Fruit fly (Drosophila melanogaster) whole organism, prepupa: Measurements from ENCODE around the gene CG8206.

Source experiments
- Blimp-1 ChIP-seq: fragments of 200-800 bp; sonication (Bioruptor generic); optimal IDR thresholded peaks from 3 replicates; lab custom pipeline; 2017; ENCODE audit warnings: missing biosample characterization, missing genetic modification characterization, mild to moderate bottlenecking, moderate library complexity, missing genetic modification reagents
- CG10631 ChIP-seq: fragments of 200-800 bp; sonication (Bioruptor generic); optimal IDR thresholded peaks from 2 replicates; lab custom pipeline; 2016; ENCODE audit warnings: missing biosample characterization, missing genetic modification characterization
- CG11762 ChIP-seq: fragments of 200-800 bp; sonication (Bioruptor generic); optimal IDR thresholded peaks from 3 replicates; lab custom pipeline; 2016; ENCODE audit warnings: missing biosample characterization, missing genetic modification characterization; ENCODE audit not compliant: insufficient read depth
- CG15336 ChIP-seq: fragments of 200-800 bp; sonication (Bioruptor generic); IDR thresholded peaks from 2 replicates; pipeline ENCODE4 v1.3.6; 2022; ENCODE audit warnings: missing biosample characterization, missing genetic modification characterization
- CG1621 ChIP-seq: fragments of 200-800 bp; sonication (Bioruptor generic); optimal IDR thresholded peaks from 3 replicates; lab custom pipeline; 2018; ENCODE audit warnings: missing biosample characterization, mild to moderate bottlenecking, missing genetic modification characterization
- CG16779 ChIP-seq: fragments of 200-800 bp; sonication (Bioruptor generic); optimal IDR thresholded peaks from 3 replicates; lab custom pipeline; 2017; ENCODE audit warnings: missing biosample characterization, mild to moderate bottlenecking, missing genetic modification characterization
- CG3032 ChIP-seq: fragments of 200-800 bp; optimal IDR thresholded peaks from 2 replicates; lab custom pipeline; 2019; ENCODE audit warnings: missing biosample characterization, mild to moderate bottlenecking, missing genetic modification characterization, moderate library complexity
- CG31627 ChIP-seq: fragments of 200-800 bp; sonication (Bioruptor generic); optimal IDR thresholded peaks from 3 replicates; lab custom pipeline; 2016; ENCODE audit warnings: missing biosample characterization, missing genetic modification characterization
- CG32006 ChIP-seq: fragments of 200-800 bp; sonication (Bioruptor generic); optimal IDR thresholded peaks from 3 replicates; lab custom pipeline; 2017; ENCODE audit warnings: missing biosample characterization, mild to moderate bottlenecking, missing genetic modification characterization
- CG3919 ChIP-seq: fragments of 200-800 bp; sonication (Bioruptor generic); optimal IDR thresholded peaks from 3 replicates; lab custom pipeline; 2016; ENCODE audit warnings: missing biosample characterization, missing genetic modification characterization
- CG6163 ChIP-seq: fragments of 200-800 bp; sonication (Bioruptor generic); IDR thresholded peaks from 3 replicates; pipeline ENCODE4 v1.3.6; 2022; ENCODE audit warnings: missing biosample characterization, missing genetic modification characterization
- CG6276 ChIP-seq: fragments of 200-800 bp; sonication (Bioruptor generic); optimal IDR thresholded peaks from 2 replicates; lab custom pipeline; 2017; ENCODE audit warnings: missing biosample characterization, mild to moderate bottlenecking, missing genetic modification characterization
- CG6792 ChIP-seq: fragments of 200-800 bp; sonication (Bioruptor generic); optimal IDR thresholded peaks from 3 replicates; lab custom pipeline; 2016; ENCODE audit warnings: missing biosample characterization, missing genetic modification characterization
- CG7368 ChIP-seq: fragments of 200-800 bp; sonication (Bioruptor generic); optimal IDR thresholded peaks from 3 replicates; lab custom pipeline; 2016; ENCODE audit warnings: missing biosample characterization, missing genetic modification characterization
- CG8119 ChIP-seq: fragments of 200-800 bp; sonication (Bioruptor generic); IDR thresholded peaks from 3 replicates; pipeline ENCODE4 v1.3.6; 2022; ENCODE audit warnings: missing biosample characterization, missing genetic modification characterization
- CG8319 ChIP-seq: fragments of 200-800 bp; sonication (Bioruptor generic); optimal IDR thresholded peaks from 3 replicates; lab custom pipeline; 2016; ENCODE audit warnings: missing biosample characterization, missing genetic modification characterization
- CG8632 ChIP-seq: fragments of 200-800 bp; sonication (Bioruptor generic); optimal IDR thresholded peaks from 3 replicates; lab custom pipeline; 2016; ENCODE audit warnings: missing biosample characterization, missing genetic modification characterization
- Eip78C ChIP-seq: fragments of 200-800 bp; sonication (Bioruptor generic); peaks from one replicate; lab custom pipeline; 2016; ENCODE audit warnings: missing biosample characterization, missing genetic modification characterization
- Eip93F ChIP-seq: fragments of 200-800 bp; sonication (Bioruptor generic); optimal IDR thresholded peaks from 2 replicates; lab custom pipeline; 2016; ENCODE audit warnings: missing biosample characterization, mild to moderate bottlenecking, missing genetic modification characterization
- Ets21C ChIP-seq: fragments of 200-800 bp; sonication (Bioruptor generic); optimal IDR thresholded peaks from 3 replicates; lab custom pipeline; 2016; ENCODE audit warnings: missing biosample characterization, missing genetic modification characterization
- Ets96B ChIP-seq: fragments of 200-800 bp; optimal IDR thresholded peaks from 2 replicates; lab custom pipeline; 2019; ENCODE audit warnings: missing biosample characterization, mild to moderate bottlenecking, missing genetic modification characterization, moderate library complexity
- Hr38 ChIP-seq: sonication (Bioruptor generic); optimal IDR thresholded peaks from 2 replicates; lab custom pipeline; 2016; ENCODE audit warnings: missing biosample characterization, missing genetic modification characterization
- Hr39 ChIP-seq: fragments of 200-800 bp; sonication (Bioruptor generic); optimal IDR thresholded peaks from 2 replicates; lab custom pipeline; 2016; ENCODE audit warnings: missing biosample characterization, missing genetic modification characterization
- Lpt ChIP-seq: fragments of 200-800 bp; sonication (Bioruptor generic); optimal IDR thresholded peaks from 3 replicates; lab custom pipeline; 2016; ENCODE audit warnings: missing biosample characterization, missing genetic modification characterization
- Met ChIP-seq: fragments of 200-800 bp; sonication (Bioruptor generic); optimal IDR thresholded peaks from 3 replicates; lab custom pipeline; 2016; ENCODE audit warnings: missing biosample characterization, missing genetic modification characterization
- OdsH ChIP-seq: fragments of 200-800 bp; sonication (Bioruptor generic); optimal IDR thresholded peaks from 3 replicates; lab custom pipeline; 2016; ENCODE audit warnings: missing biosample characterization, missing genetic modification characterization
- Smox ChIP-seq: fragments of 200-800 bp; sonication (Bioruptor generic); optimal IDR thresholded peaks from 3 replicates; lab custom pipeline; 2016; ENCODE audit warnings: missing biosample characterization, missing genetic modification characterization
- Sox14 ChIP-seq: fragments of 200-800 bp; sonication (Bioruptor generic); optimal IDR thresholded peaks from 3 replicates; lab custom pipeline; 2016; ENCODE audit warnings: missing biosample characterization, missing genetic modification characterization
- Sox15 ChIP-seq: fragments of 200-800 bp; sonication (Bioruptor generic); optimal IDR thresholded peaks from 3 replicates; lab custom pipeline; 2016; ENCODE audit warnings: missing biosample characterization, missing genetic modification characterization
- achi ChIP-seq: fragments of 200-800 bp; sonication (Bioruptor generic); optimal IDR thresholded peaks from 3 replicates; lab custom pipeline; 2016; ENCODE audit warnings: missing biosample characterization, missing genetic modification characterization
- acj6 ChIP-seq: fragments of 200-800 bp; sonication (Bioruptor generic); optimal IDR thresholded peaks from 3 replicates; lab custom pipeline; 2016; ENCODE audit warnings: missing biosample characterization, missing genetic modification characterization
- cyc ChIP-seq: fragments of 200-800 bp; sonication (Bioruptor generic); optimal IDR thresholded peaks from 3 replicates; lab custom pipeline; 2016; ENCODE audit warnings: missing biosample characterization, missing genetic modification characterization
- dac ChIP-seq: fragments of 200-800 bp; sonication (Bioruptor generic); optimal IDR thresholded peaks from 2 replicates; lab custom pipeline; 2017; ENCODE audit warnings: missing biosample characterization, mild to moderate bottlenecking, missing genetic modification characterization
- dsx ChIP-seq: fragments of 200-800 bp; optimal IDR thresholded peaks from 3 replicates; lab custom pipeline; 2019; ENCODE audit warnings: missing biosample characterization, mild to moderate bottlenecking, missing genetic modification characterization, moderate library complexity; ENCODE audit not compliant: poor library complexity, severe bottlenecking
- eg ChIP-seq: fragments of 200-800 bp; sonication (Bioruptor generic); IDR thresholded peaks from 3 replicates; pipeline ENCODE4 v1.3.6; 2022; ENCODE audit warnings: missing biosample characterization, missing genetic modification characterization
- fd59A ChIP-seq: fragments of 200-800 bp; sonication (Bioruptor generic); optimal IDR thresholded peaks from 2 replicates; lab custom pipeline; 2017; ENCODE audit warnings: missing biosample characterization, mild to moderate bottlenecking, missing genetic modification characterization, missing genetic modification reagents
- fd85E ChIP-seq: fragments of 200-800 bp; sonication (Bioruptor generic); optimal IDR thresholded peaks from 3 replicates; lab custom pipeline; 2016; ENCODE audit warnings: missing biosample characterization, missing genetic modification characterization
- fkh ChIP-seq: fragments of 200-800 bp; sonication (Bioruptor generic); optimal IDR thresholded peaks from 3 replicates; lab custom pipeline; 2017; ENCODE audit warnings: missing biosample characterization, mild to moderate bottlenecking, missing genetic modification characterization, moderate library complexity
- net ChIP-seq: fragments of 200-800 bp; sonication (Bioruptor generic); optimal IDR thresholded peaks from 3 replicates; lab custom pipeline; 2016; ENCODE audit warnings: missing biosample characterization, missing genetic modification characterization
- pdm3 ChIP-seq: fragments of 200-800 bp; sonication (Bioruptor generic); optimal IDR thresholded peaks from 3 replicates; lab custom pipeline; 2016; ENCODE audit warnings: missing biosample characterization, missing genetic modification characterization
- salr ChIP-seq, 2 experiments: fragments of 200-800 bp; sonication (Bioruptor generic); optimal IDR thresholded peaks; 3 replicates each; lab custom pipeline; 2016 to 2018; ENCODE audit warnings: missing biosample characterization in 2 of 2, missing genetic modification characterization in 2 of 2, mild to moderate bottlenecking in 1 of 2
- spab ChIP-seq: fragments of 200-800 bp; sonication (Bioruptor generic); optimal IDR thresholded peaks from 2 replicates; lab custom pipeline; 2017; ENCODE audit warnings: missing biosample characterization, mild to moderate bottlenecking, missing genetic modification characterization, missing genetic modification reagents
- ss ChIP-seq, 2 experiments: fragments of 200-800 bp; sonication (Bioruptor generic); optimal IDR thresholded peaks; 2 replicates in 1 of 2; 3 replicates in 1 of 2; lab custom pipeline; 2017 to 2018; ENCODE audit warnings: mild to moderate bottlenecking in 2 of 2, missing biosample characterization in 2 of 2, missing genetic modification characterization in 2 of 2, moderate library complexity in 1 of 2
- svp ChIP-seq: fragments of 200-800 bp; sonication (Bioruptor generic); peaks from one replicate; lab custom pipeline; 2016; ENCODE audit warnings: missing biosample characterization, missing genetic modification characterization
- topi ChIP-seq: fragments of 200-800 bp; sonication (Bioruptor generic); optimal IDR thresholded peaks from 3 replicates; lab custom pipeline; 2016; ENCODE audit warnings: missing biosample characterization, missing genetic modification characterization

The CG8206 gene

dm6 chrX:15731968-15732367, 7.1 kb upstream of the CG8206 start, which contains the start of gene CG8191:
TSS of gene CG8191 (plus strand) at chrX:15732178.
- TF ChIP-seq dsx (GFP tag; lab: Kevin White, UChicago) (no peak), Ets96B (tag; lab: Kevin White, UChicago) (no peak), Lpt (GFP tag; lab: Kevin White, UChicago) (no peak), CG32006 (GFP tag; lab: Kevin White, UChicago) (no peak), Sox14 (no peak), CG6163 (GFP tag; lab: Robert Waterston, UW) (no peak), cyc (no peak), Ets21C (GFP tag; lab: Kevin White, UChicago) (no peak), CG6792 (GFP tag; lab: Kevin White, UChicago) (no peak), CG11762 (GFP tag; lab: Kevin White, UChicago) (no peak), Blimp-1 (no peak), Hr38 (GFP tag; lab: Kevin White, UChicago) (no peak), CG8632 (GFP tag; lab: Kevin White, UChicago) (no peak)

dm6 chrX:15733192-15733892, 5.7 kb upstream of the CG8206 start:
- peak; percentile 47; the same call in 1 of the 3 replicates for TF ChIP-seq CG6163 (GFP tag; lab: Robert Waterston, UW)
- TF ChIP-seq CG8119 (GFP tag; lab: Robert Waterston, UW): peak; percentile 26; the same call in 1 of the 3 replicates
- no peak for TF ChIP-seq Smox
- TF ChIP-seq CG15336 (GFP tag; lab: Robert Waterston, UW): peak; percentile 60
- peak; percentile 72 for TF ChIP-seq eg (GFP tag; lab: Robert Waterston, UW)
- peak; percentile 32 for TF ChIP-seq Eip78C (GFP tag; lab: Kevin White, UChicago)

dm6 chrX:15733995-15734394, 5.0 kb upstream of the CG8206 start, which contains the start of the genes CG12379 and MagR:
TSS of gene CG12379 (minus strand) at chrX:15733996.
TSS of gene MagR (plus strand) at chrX:15734270.
- TF ChIP-seq acj6 (GFP tag; lab: Kevin White, UChicago) (no peak), OdsH (GFP tag; lab: Kevin White, UChicago) (peak; percentile 37), Hr38 (GFP tag; lab: Kevin White, UChicago) (no peak), CG6276 (GFP tag; lab: Kevin White, UChicago) (no peak), pdm3 (GFP tag; lab: Kevin White, UChicago) (peak; percentile 57), CG16779 (tag; lab: Kevin White, UChicago) (no peak), achi (GFP tag; lab: Kevin White, UChicago) (peak; percentile 50), fkh (no peak), eg (GFP tag; lab: Robert Waterston, UW) (0 out of 3 replicates have a peak, but pooled peaks have one; percentile 33), CG8119 (GFP tag; lab: Robert Waterston, UW) (0 out of 3 replicates have a peak, but pooled peaks have one; percentile 12), Eip93F (no peak), CG15336 (GFP tag; lab: Robert Waterston, UW) (no peak), ss (GFP tag; optimal IDR thresholded peaks at IDR 0.05; lab: Kevin White, UChicago) (no peak), Sox15 (GFP tag; lab: Kevin White, UChicago) (peak; percentile 8), dac (GFP tag; lab: Kevin White, UChicago) (no peak), fd59A (GFP tag; lab: Kevin White, UChicago) (peak; percentile 33), Eip78C (GFP tag; lab: Kevin White, UChicago) (peak; percentile 77), Met (GFP tag; lab: Kevin White, UChicago) (peak; percentile 64), dsx (GFP tag; lab: Kevin White, UChicago) (no peak), Hr39 (GFP tag; lab: Kevin White, UChicago) (peak; percentile 66), salr (GFP tag; optimal IDR thresholded peaks at IDR 0.05; lab: Kevin White, UChicago) (no peak), fd85E (no peak), CG3032 (tag; lab: Kevin White, UChicago) (peak; percentile 62), Smox (peak; percentile 36), CG7368 (no peak), svp (GFP tag; lab: Kevin White, UChicago) (peak; percentile 84), net (no peak), CG3919 (GFP tag; lab: Kevin White, UChicago) (no peak), CG1621 (tag; lab: Kevin White, UChicago) (no peak), Blimp-1 (no peak), Sox14 (peak; percentile 18), CG10631 (GFP tag; lab: Kevin White, UChicago) (peak; percentile 32), topi (GFP tag; lab: Kevin White, UChicago) (peak; percentile 63), CG31627 (peak; percentile 69), spab (no peak), CG32006 (GFP tag; lab: Kevin White, UChicago) (peak; percentile 29), CG8319 (GFP tag; lab: Kevin White, UChicago) (no peak), cyc (peak; percentile 64)
